Worm (Caenorhabditis elegans) whole organism, L2 larva: ENCODE data around the gene fbxb-11.

Experiments used
- ama-1 ChIP-seq: fragments of 150-350 bp; optimal IDR thresholded peaks from 2 replicates; lab custom pipeline; 2018; ENCODE audit warnings: inconsistent platforms
- ceh-82 ChIP-seq: fragments of 150-350 bp; optimal IDR thresholded peaks from 2 replicates; lab custom pipeline; 2014; ENCODE audit warnings: missing biosample characterization, missing genetic modification characterization
- lin-11 ChIP-seq: fragments of 150-350 bp; sonication (generic microtip); optimal IDR thresholded peaks from 2 replicates; lab custom pipeline; 2014; ENCODE audit warnings: missing biosample characterization, missing genetic modification characterization, inconsistent platforms, mixed read lengths
- nhr-129 ChIP-seq: fragments of 150-350 bp; optimal IDR thresholded peaks from 2 replicates; lab custom pipeline; 2014; ENCODE audit warnings: missing biosample characterization, missing genetic modification characterization
- nhr-237 ChIP-seq: fragments of 150-350 bp; optimal IDR thresholded peaks from 2 replicates; lab custom pipeline; 2014; ENCODE audit warnings: missing biosample characterization, missing genetic modification characterization
- nhr-6 ChIP-seq: fragments of 150-350 bp; optimal IDR thresholded peaks from 2 replicates; lab custom pipeline; 2014; ENCODE audit warnings: missing biosample characterization, missing genetic modification characterization
- unc-62 ChIP-seq: fragments of 150-350 bp; optimal IDR thresholded peaks from 2 replicates; lab custom pipeline; 2014; ENCODE audit warnings: missing biosample characterization, missing genetic modification reagents, missing genetic modification characterization

- TF ChIP-seq nhr-6 (tag; lab: Kevin White, UChicago) (no peak), ceh-82 (no peak), nhr-237 (tag; lab: Kevin White, UChicago) (no peak), lin-11 (tag; lab: Kevin White, UChicago) (no peak), nhr-129 (tag; lab: Kevin White, UChicago) (no peak), unc-62 (GFP tag; lab: Kevin White, UChicago) (no peak), ama-1 (lab: Kevin White, UChicago) (no peak)
Observed at ce11 chrII:1757033-1757432, 32.6 kb downstream of the fbxb-11 start, which contains the start of gene F36H5.10.
